Fruit fly (Drosophila melanogaster): ENCODE results near the gene Pa1.
A peak's percentile ranks its signal among the peaks of the same experiment; 100 is the strongest.

The Pa1 gene

dm6 chrX:11372764-11373712, 14.0 kb downstream of the Pa1 start:
- peak; percentile 24 for TF ChIP-seq HLH106 (tag; optimal IDR thresholded peaks at IDR 0.05)
- TF ChIP-seq CG32264 (GFP tag; optimal IDR thresholded peaks at IDR 0.05) = no peak

- no peak for TF ChIP-seq HLH106 (tag; optimal IDR thresholded peaks at IDR 0.05)
- no peak for TF ChIP-seq Jra (GFP tag; optimal IDR thresholded peaks at IDR 0.05)
- no peak for TF ChIP-seq ey (GFP tag; optimal IDR thresholded peaks at IDR 0.05)
Measured at dm6 chrX:11374320-11374719, 15.3 kb downstream of the Pa1 start.

DNA sequence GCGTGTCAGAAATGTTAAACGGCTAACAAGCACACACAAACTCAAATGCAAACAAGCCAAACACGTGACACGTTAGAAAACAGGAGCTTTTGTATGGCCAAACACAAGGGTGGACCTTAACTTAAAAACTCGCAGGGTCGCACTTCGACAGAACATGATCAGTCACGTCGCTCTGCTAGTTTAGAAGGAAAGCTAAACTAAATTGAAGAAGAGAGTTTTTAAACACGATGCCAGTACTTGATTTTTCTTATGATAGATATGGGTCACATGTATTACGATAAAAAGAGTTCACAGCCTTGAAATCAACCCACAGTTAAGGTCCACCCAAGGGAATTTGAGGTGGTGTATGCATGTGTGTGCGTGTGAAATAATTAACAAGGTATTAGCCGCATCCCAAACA, 19.4 kb downstream of the Pa1 start:
- TF ChIP-seq fru (GFP tag; optimal IDR thresholded peaks at IDR 0.05) = no peak
- no peak for TF ChIP-seq Mio (GFP tag; optimal IDR thresholded peaks at IDR 0.05)
- no peak for TF ChIP-seq Hr83 (GFP tag; optimal IDR thresholded peaks at IDR 0.05; ENCODE audit: poor library complexity, severe bottlenecking)
- no peak for TF ChIP-seq Myc (optimal IDR thresholded peaks at IDR 0.05)

- TF ChIP-seq woc (GFP tag; optimal IDR thresholded peaks at IDR 0.05) (no peak), usp (GFP tag; optimal IDR thresholded peaks at IDR 0.05) (no peak), br (GFP tag; optimal IDR thresholded peaks at IDR 0.05) (no peak), Dif (GFP tag; optimal IDR thresholded peaks at IDR 0.05; ENCODE audit: partially characterized antibody) (no peak), Dfd (GFP tag; optimal IDR thresholded peaks at IDR 0.05) (no peak), CG9705 (GFP tag; optimal IDR thresholded peaks at IDR 0.05) (no peak), jim (GFP tag; optimal IDR thresholded peaks at IDR 0.05) (no peak), tai (GFP tag; optimal IDR thresholded peaks at IDR 0.05) (no peak), Sp1 (GFP tag; optimal IDR thresholded peaks at IDR 0.05) (peak; percentile 17), sv (GFP tag; optimal IDR thresholded peaks at IDR 0.05) (no peak), CrebA (GFP tag; optimal IDR thresholded peaks at IDR 0.05; ENCODE audit: borderline replicate concordance) (no peak), CG32264 (GFP tag; optimal IDR thresholded peaks at IDR 0.05) (no peak), brk (GFP tag; optimal IDR thresholded peaks at IDR 0.05) (no peak), rgr (GFP tag; optimal IDR thresholded peaks at IDR 0.05) (no peak), Hnf4 (GFP tag; optimal IDR thresholded peaks at IDR 0.05) (no peak), h (GFP tag; optimal IDR thresholded peaks at IDR 0.05) (no peak), dl (GFP tag; optimal IDR thresholded peaks at IDR 0.05; ENCODE audit: insufficient read depth in 1 of 2, partially characterized antibody in 2 of 2) (no peak), dmrt93B (GFP tag; optimal IDR thresholded peaks at IDR 0.05) (no peak), Myc (optimal IDR thresholded peaks at IDR 0.05) (no peak), ey (GFP tag; optimal IDR thresholded peaks at IDR 0.05) (no peak), HLH106 (tag; optimal IDR thresholded peaks at IDR 0.05) (peak; percentile 26), Jra (GFP tag; optimal IDR thresholded peaks at IDR 0.05) (no peak), Abd-B (GFP tag; optimal IDR thresholded peaks at IDR 0.05) (no peak), sage (GFP tag; optimal IDR thresholded peaks at IDR 0.05) (no peak), Vsx2 (GFP tag; optimal IDR thresholded peaks at IDR 0.05; ENCODE audit: partially characterized antibody) (no peak), GATAd (GFP tag; optimal IDR thresholded peaks at IDR 0.05) (no peak), Hr83 (GFP tag; optimal IDR thresholded peaks at IDR 0.05; ENCODE audit: poor library complexity, severe bottlenecking) (no peak), Mio (GFP tag; optimal IDR thresholded peaks at IDR 0.05) (no peak), Rel (GFP tag; optimal IDR thresholded peaks at IDR 0.05) (no peak), Rel (tag; optimal IDR thresholded peaks at IDR 0.05) (no peak), dsf (GFP tag; optimal IDR thresholded peaks at IDR 0.05; ENCODE audit: borderline replicate concordance) (no peak), fru (GFP tag; optimal IDR thresholded peaks at IDR 0.05) (peak; percentile 3), foxo (GFP tag; optimal IDR thresholded peaks at IDR 0.05) (peak in 1 of 2 experiments; percentile 16), Hr78 (GFP tag; optimal IDR thresholded peaks at IDR 0.05) (no peak), pan (optimal IDR thresholded peaks at IDR 0.05) (no peak), OdsH (GFP tag; optimal IDR thresholded peaks at IDR 0.05) (no peak)
Measured at dm6 chrX:11379139-11379538, 20.1 kb downstream of the Pa1 start.

Measured in whole organism, wandering third instar larva.